Worm (Caenorhabditis elegans) whole organism, young adult: ENCODE results near the gene srv-15.

Experiments
- ama-1 ChIP-seq, 3 experiments: fragments of 150-350 bp in 1 of 3; sonication (generic microtip) in 2 of 3; optimal IDR thresholded peaks; 2 replicates each; lab custom pipeline; 2014 to 2018; ENCODE audit warnings: missing biosample characterization in 2 of 3, missing genetic modification characterization in 2 of 3, missing genetic modification reagents in 2 of 3
- snpc-1.1 ChIP-seq: sonication (generic microtip); optimal IDR thresholded peaks from 2 replicates; lab custom pipeline; 2017; ENCODE audit warnings: missing genetic modification characterization, mild to moderate bottlenecking, missing compliant biosample characterization, antibody characterized with exemption, moderate library complexity, missing genotype, missing genetic modification reagents; ENCODE audit not compliant: insufficient read depth

DNA sequence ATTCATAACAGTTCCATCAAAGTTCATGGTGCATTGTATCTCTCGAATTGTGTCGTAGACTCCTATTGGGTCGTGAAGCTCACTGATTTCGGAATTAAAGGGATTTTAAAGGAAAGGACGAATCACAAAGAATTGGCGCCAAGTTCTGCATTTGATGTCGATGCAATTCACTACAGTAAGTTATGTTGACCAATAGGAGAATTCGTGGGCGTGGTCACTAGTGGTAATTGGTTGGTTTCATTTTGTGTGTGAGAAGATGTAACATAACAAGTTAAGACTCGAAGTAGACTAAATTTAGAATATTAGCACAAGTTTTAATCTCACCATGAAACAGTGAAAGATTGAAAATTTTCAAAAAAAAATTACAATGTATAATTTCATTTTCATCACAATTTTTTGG lies 28.1 kb upstream of the srv-15 start:
- TF ChIP-seq ama-1 (optimal IDR thresholded peaks at IDR 0.05; lab: Kevin White, UChicago) = no peak
- TF ChIP-seq ama-1 (GFP tag; optimal IDR thresholded peaks at IDR 0.05; lab: Kevin White, UChicago) = no peak
- no peak for TF ChIP-seq snpc-1.1 (tag; lab: Kevin White, UChicago)
